Fruit fly (Drosophila melanogaster) whole organism, wandering third instar larva: Measurements from ENCODE around the gene Mes2.

ENCODE experiments used
- Abd-B ChIP-seq: fragments of >200 bp; optimal IDR thresholded peaks from 2 replicates; lab custom pipeline; 2017; ENCODE audit warnings: missing biosample characterization, missing genetic modification characterization
- CG32264 ChIP-seq: fragments of 200-800 bp; sonication (Bioruptor generic); optimal IDR thresholded peaks from 2 replicates; lab custom pipeline; 2016; ENCODE audit warnings: missing biosample characterization, missing genetic modification characterization
- CG9705 ChIP-seq: fragments of 200-800 bp; sonication (Bioruptor generic); optimal IDR thresholded peaks from 2 replicates; lab custom pipeline; 2018; ENCODE audit warnings: missing biosample characterization, mild to moderate bottlenecking, missing genetic modification characterization
- CrebA ChIP-seq: fragments of 200-800 bp; sonication (Bioruptor generic); optimal IDR thresholded peaks from 2 replicates; lab custom pipeline; 2016; ENCODE audit warnings: missing biosample characterization, mild to moderate bottlenecking, missing genetic modification characterization, borderline replicate concordance
- Dfd ChIP-seq: fragments of >200 bp; optimal IDR thresholded peaks from 2 replicates; lab custom pipeline; 2017; ENCODE audit warnings: missing biosample characterization, missing genetic modification characterization
- Dif ChIP-seq: fragments of 200-275, 200-300 bp; sonication (Bioruptor generic); optimal IDR thresholded peaks from 2 replicates; lab custom pipeline; 2018; ENCODE audit warnings: missing biosample characterization, missing genetic modification characterization; ENCODE audit not compliant: partially characterized antibody
- GATAd ChIP-seq: sonication (Bioruptor generic); optimal IDR thresholded peaks from 2 replicates; lab custom pipeline; 2016; ENCODE audit warnings: missing biosample characterization, missing genetic modification characterization
- Hnf4 ChIP-seq: fragments of 200-800 bp; sonication (Bioruptor generic); optimal IDR thresholded peaks from 2 replicates; lab custom pipeline; 2016; ENCODE audit warnings: missing biosample characterization, mild to moderate bottlenecking, missing genetic modification characterization
- Hr83 ChIP-seq: fragments of 200-300 bp; sonication (Bioruptor generic); optimal IDR thresholded peaks from 2 replicates; lab custom pipeline; 2016; ENCODE audit warnings: missing biosample characterization, mild to moderate bottlenecking, missing genetic modification characterization, moderate library complexity; ENCODE audit not compliant: poor library complexity, severe bottlenecking
- Jra ChIP-seq: sonication (Bioruptor generic); optimal IDR thresholded peaks from 2 replicates; lab custom pipeline; 2016; ENCODE audit warnings: missing biosample characterization, missing genetic modification characterization
- Mio ChIP-seq: sonication (Bioruptor generic); optimal IDR thresholded peaks from 2 replicates; lab custom pipeline; 2016; ENCODE audit warnings: missing biosample characterization, missing genetic modification characterization
- Myc ChIP-seq: fragments of >200 bp; optimal IDR thresholded peaks from 2 replicates; lab custom pipeline; 2017
- N ChIP-seq: fragments of >200 bp; optimal IDR thresholded peaks from 2 replicates; lab custom pipeline; 2018; ENCODE audit warnings: missing biosample characterization, missing external identifiers, missing genetic modification characterization
- OdsH ChIP-seq: fragments of 200-800 bp; sonication (Bioruptor generic); optimal IDR thresholded peaks from 2 replicates; lab custom pipeline; 2016; ENCODE audit warnings: missing biosample characterization, mild to moderate bottlenecking, missing genetic modification characterization
- Rel ChIP-seq, 2 experiments: fragments of 200-800 bp; sonication (Bioruptor generic) in 1 of 2; optimal IDR thresholded peaks; 2 replicates in 1 of 2; 3 replicates in 1 of 2; lab custom pipeline; 2016 to 2019; ENCODE audit warnings: mild to moderate bottlenecking in 2 of 2, missing biosample characterization in 2 of 2, missing genetic modification characterization in 2 of 2, moderate library complexity in 1 of 2
- br ChIP-seq: fragments of 200-800 bp; sonication (Bioruptor generic); optimal IDR thresholded peaks from 2 replicates; lab custom pipeline; 2016; ENCODE audit warnings: missing biosample characterization, missing genetic modification characterization
- brk ChIP-seq: fragments of 200-800 bp; sonication (Bioruptor generic); optimal IDR thresholded peaks from 2 replicates; lab custom pipeline; 2016; ENCODE audit warnings: missing biosample characterization, mild to moderate bottlenecking, missing genetic modification characterization
- dl ChIP-seq, 2 experiments: fragments of 175-275, 200-275 bp in 1 of 2; fragments of 200-275 bp in 1 of 2; sonication (Bioruptor generic); optimal IDR thresholded peaks; lab custom pipeline; 2018; ENCODE audit warnings: mild to moderate bottlenecking in 2 of 2, missing biosample characterization in 2 of 2, missing genetic modification characterization in 2 of 2, moderate library complexity in 2 of 2; ENCODE audit not compliant: partially characterized antibody in 2 of 2, insufficient read depth in 1 of 2
- dmrt93B ChIP-seq: fragments of 200-800 bp; sonication (Bioruptor generic); optimal IDR thresholded peaks from 2 replicates; lab custom pipeline; 2018; ENCODE audit warnings: missing biosample characterization, mild to moderate bottlenecking, missing genetic modification characterization
- dsf ChIP-seq: sonication (Bioruptor generic); optimal IDR thresholded peaks from 2 replicates; lab custom pipeline; 2016; ENCODE audit warnings: missing biosample characterization, missing genetic modification characterization, borderline replicate concordance
- ey ChIP-seq: fragments of 200-800 bp; sonication (Bioruptor generic); optimal IDR thresholded peaks from 2 replicates; lab custom pipeline; 2016; ENCODE audit warnings: missing biosample characterization, missing genetic modification characterization
- foxo ChIP-seq, 2 experiments: fragments of 200-800 bp; sonication (Bioruptor generic); optimal IDR thresholded peaks; 2 replicates in 1 of 2; 3 replicates in 1 of 2; lab custom pipeline; 2016 to 2017; ENCODE audit warnings: missing biosample characterization in 2 of 2, missing genetic modification characterization in 2 of 2
- fru ChIP-seq: fragments of 200-800 bp; sonication (Bioruptor generic); optimal IDR thresholded peaks from 3 replicates; lab custom pipeline; 2016; ENCODE audit warnings: missing biosample characterization, mild to moderate bottlenecking, missing genetic modification characterization
- h ChIP-seq: fragments of 200-800 bp; sonication (Bioruptor generic); optimal IDR thresholded peaks from 3 replicates; lab custom pipeline; 2016; ENCODE audit warnings: missing biosample characterization, mild to moderate bottlenecking, missing genetic modification characterization
- jim ChIP-seq: fragments of 175-275, 200-325 bp; sonication (Bioruptor generic); optimal IDR thresholded peaks from 2 replicates; lab custom pipeline; 2016; ENCODE audit warnings: missing biosample characterization, mild to moderate bottlenecking, missing genetic modification characterization
- lola ChIP-seq: fragments of >200 bp; optimal IDR thresholded peaks from 2 replicates; lab custom pipeline; 2017; ENCODE audit warnings: missing biosample characterization, missing genetic modification characterization
- pan ChIP-seq: fragments of >200 bp; optimal IDR thresholded peaks from 2 replicates; lab custom pipeline; 2017
- psq ChIP-seq: fragments of 200-800 bp; sonication (Bioruptor generic); optimal IDR thresholded peaks from 3 replicates; lab custom pipeline; 2017; ENCODE audit warnings: missing biosample characterization, mild to moderate bottlenecking, missing genetic modification characterization, moderate library complexity
- rgr ChIP-seq: fragments of 200-800 bp; sonication (Bioruptor generic); optimal IDR thresholded peaks from 3 replicates; lab custom pipeline; 2016; ENCODE audit warnings: missing biosample characterization, mild to moderate bottlenecking, missing genetic modification characterization
- sage ChIP-seq: fragments of 200-800 bp; sonication (Bioruptor generic); optimal IDR thresholded peaks from 2 replicates; lab custom pipeline; 2016; ENCODE audit warnings: missing biosample characterization, mild to moderate bottlenecking, missing genetic modification characterization
- sv ChIP-seq: fragments of 200-800 bp; sonication (Bioruptor generic); optimal IDR thresholded peaks from 3 replicates; lab custom pipeline; 2016; ENCODE audit warnings: missing biosample characterization, missing genetic modification characterization
- tai ChIP-seq: sonication (Bioruptor generic); optimal IDR thresholded peaks from 2 replicates; lab custom pipeline; 2016; ENCODE audit warnings: missing biosample characterization, missing genetic modification characterization
- usp ChIP-seq: fragments of >200 bp; optimal IDR thresholded peaks from 2 replicates; lab custom pipeline; 2017; ENCODE audit warnings: missing biosample characterization, missing genetic modification characterization
- woc ChIP-seq: sonication (Bioruptor generic); optimal IDR thresholded peaks from 2 replicates; lab custom pipeline; 2016; ENCODE audit warnings: missing biosample characterization, mild to moderate bottlenecking, missing genetic modification characterization

Gene Mes2

DNA sequence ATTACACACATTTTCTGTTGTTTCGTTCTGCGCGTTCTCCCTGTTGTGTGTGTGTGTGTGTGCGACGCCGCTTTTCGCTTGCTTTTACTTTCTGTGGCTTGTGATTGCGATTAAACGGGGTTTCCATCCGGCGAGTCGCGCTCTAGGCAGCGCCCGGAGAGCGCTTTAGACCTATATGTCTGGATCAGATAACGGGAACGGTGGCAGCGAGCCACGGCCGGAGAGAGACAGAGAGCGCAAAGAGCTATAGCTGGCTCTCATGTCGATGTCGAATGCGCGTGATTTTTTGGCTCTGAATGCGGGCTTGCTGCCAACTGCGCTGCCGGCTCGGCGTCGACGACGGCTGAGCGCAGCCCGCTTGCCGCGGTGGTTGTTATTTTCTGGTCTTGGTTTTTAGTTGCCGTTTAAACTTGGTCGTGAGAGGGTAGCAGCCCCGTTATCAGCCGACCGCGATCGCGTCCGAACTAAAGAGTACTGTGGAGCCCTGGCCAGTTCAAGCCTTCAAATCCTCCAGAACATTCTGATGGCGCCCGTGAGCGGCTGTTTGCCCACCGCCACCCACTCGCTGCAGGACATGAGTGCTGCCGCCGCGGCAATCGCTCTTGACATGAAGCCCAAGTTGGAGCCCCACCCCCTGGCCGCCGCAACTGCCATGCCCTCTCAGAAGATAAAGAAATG, at the start of gene Mes2:
Mes2 (plus strand) TSS at position 394 of the 678 bp plus-strand sequence.
- peak; percentile 52 for TF ChIP-seq Dif (GFP tag; lab: Kevin White, UChicago)
- no peak for TF ChIP-seq lola
- TF ChIP-seq dl (GFP tag; optimal IDR thresholded peaks at IDR 0.05; lab: Kevin White, UChicago; ENCODE audit: insufficient read depth in 1 of 2, partially characterized antibody in 2 of 2), result peak; percentile 27 to 75
- no peak for TF ChIP-seq Rel (GFP tag; optimal IDR thresholded peaks at IDR 0.05; lab: Kevin White, UChicago)
- TF ChIP-seq Rel (tag; optimal IDR thresholded peaks at IDR 0.05; lab: Kevin White, UChicago), result peak; percentile 63
- TF ChIP-seq, all 38 proteins: peak for 3

DNA sequence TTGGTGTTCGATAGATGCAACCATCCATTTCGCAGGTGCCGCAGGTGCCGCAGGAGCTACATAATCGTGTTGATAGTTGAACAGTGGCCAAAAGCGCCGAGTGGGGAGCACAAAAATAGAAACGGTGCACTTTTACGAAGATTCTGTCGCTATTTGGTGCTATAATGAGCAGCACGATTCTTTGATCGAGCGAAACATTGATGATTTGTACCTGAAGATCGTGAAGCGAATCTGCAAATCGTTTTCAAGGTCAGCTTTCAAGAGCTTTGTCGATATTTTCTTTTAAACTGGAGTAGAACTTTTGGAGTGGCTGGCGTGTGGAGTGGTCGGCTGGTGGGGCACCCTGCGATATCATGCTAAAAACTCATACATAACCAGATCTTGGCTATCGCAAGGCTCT, 47.0 kb upstream of the Mes2 start, which contains the start of gene CG11131:
CG11131 (plus strand) TSS at position 301 of the 400 bp plus-strand sequence.
- TF ChIP-seq sv (no peak), h (GFP tag; lab: Kevin White, UChicago) (no peak), Mio (GFP tag; lab: Kevin White, UChicago) (no peak), Hr83 (GFP tag; lab: Kevin White, UChicago) (no peak), Abd-B (no peak), Jra (GFP tag; lab: Kevin White, UChicago) (no peak), Rel (GFP tag; optimal IDR thresholded peaks at IDR 0.05; lab: Kevin White, UChicago) (no peak), Rel (tag; optimal IDR thresholded peaks at IDR 0.05; lab: Kevin White, UChicago) (no peak), Dfd (GFP tag; lab: Kevin White, UChicago) (no peak), tai (GFP tag; lab: Kevin White, UChicago) (no peak), CrebA (GFP tag; lab: Kevin White, UChicago) (no peak), fru (no peak)

DNA sequence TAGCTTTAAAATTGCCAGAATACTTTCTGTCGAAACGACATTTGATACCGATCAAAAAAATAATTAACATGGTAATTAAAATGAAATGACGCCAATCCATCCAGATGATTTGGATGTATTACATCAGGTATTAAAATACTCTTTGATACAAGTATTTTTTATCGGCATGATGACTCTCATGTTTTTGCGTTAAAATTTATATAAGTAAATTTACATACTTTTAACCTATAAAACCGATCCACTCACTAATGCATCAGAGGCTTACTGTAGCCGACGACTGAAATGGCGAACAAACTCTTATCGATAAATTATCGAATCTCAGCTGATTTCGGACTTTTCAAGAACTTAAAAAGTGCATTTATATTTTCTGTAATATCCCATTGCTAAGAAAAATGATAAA, 43.8 kb upstream of the Mes2 start, which contains the start of gene BoYb:
BoYb (plus strand) TSS at position 301 of the 400 bp plus-strand sequence.
- TF ChIP-seq sage (GFP tag; lab: Kevin White, UChicago) (no peak), psq (GFP tag; lab: Kevin White, UChicago) (no peak), ey (GFP tag; lab: Kevin White, UChicago) (no peak), Jra (GFP tag; lab: Kevin White, UChicago) (no peak), GATAd (GFP tag; lab: Kevin White, UChicago) (no peak), br (no peak), dsf (GFP tag; lab: Kevin White, UChicago) (no peak), fru (no peak), sv (no peak), Dfd (GFP tag; lab: Kevin White, UChicago) (no peak), Dif (GFP tag; lab: Kevin White, UChicago) (no peak), Abd-B (no peak), Mio (GFP tag; lab: Kevin White, UChicago) (no peak)

DNA sequence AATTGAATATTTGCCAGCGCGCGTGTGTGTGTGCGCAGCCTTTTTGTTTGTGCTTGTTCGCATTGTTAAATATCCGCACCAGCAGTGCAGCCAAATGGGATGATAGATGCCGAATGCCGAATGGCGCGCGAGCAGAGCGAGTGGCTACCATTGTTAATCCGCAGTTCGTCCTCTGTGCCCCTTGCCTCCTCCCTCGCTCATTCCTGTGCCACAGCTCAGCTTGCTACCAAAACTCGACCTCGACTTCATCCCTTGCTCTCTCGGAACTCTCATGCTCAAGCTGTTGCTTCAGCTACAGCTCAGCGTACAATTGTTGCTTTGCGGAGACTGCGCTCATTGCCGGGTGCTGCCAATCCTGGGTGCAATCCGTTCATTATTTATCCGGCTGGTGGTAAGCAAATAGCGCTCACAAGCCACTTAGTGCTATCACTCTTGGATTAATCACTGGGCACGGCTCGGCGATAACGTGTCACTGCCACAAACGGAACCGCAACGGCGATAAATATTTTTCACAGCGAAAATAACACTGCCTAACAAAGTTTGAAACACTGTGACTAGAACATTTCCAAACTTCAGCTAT, 36.0 kb upstream of the Mes2 start:
- TF ChIP-seq Jra (GFP tag; lab: Kevin White, UChicago), result no peak
- TF ChIP-seq pan (lab: Kevin White, UChicago), result no peak
- TF ChIP-seq CrebA (GFP tag; lab: Kevin White, UChicago), result no peak
- no peak for TF ChIP-seq Abd-B
- TF ChIP-seq dmrt93B (GFP tag; lab: Kevin White, UChicago), result no peak
- no peak for TF ChIP-seq dsf (GFP tag; lab: Kevin White, UChicago)
- TF ChIP-seq fru, result no peak
- TF ChIP-seq jim (GFP tag; lab: Kevin White, UChicago), result no peak
- TF ChIP-seq GATAd (GFP tag; lab: Kevin White, UChicago), result no peak
- TF ChIP-seq N (GFP tag; lab: Kevin White, UChicago), result no peak
- no peak for TF ChIP-seq br
- TF ChIP-seq usp (GFP tag; lab: Kevin White, UChicago), result no peak
- no peak for TF ChIP-seq brk (GFP tag; lab: Kevin White, UChicago)
- TF ChIP-seq, all 38 proteins: peak for 0

DNA sequence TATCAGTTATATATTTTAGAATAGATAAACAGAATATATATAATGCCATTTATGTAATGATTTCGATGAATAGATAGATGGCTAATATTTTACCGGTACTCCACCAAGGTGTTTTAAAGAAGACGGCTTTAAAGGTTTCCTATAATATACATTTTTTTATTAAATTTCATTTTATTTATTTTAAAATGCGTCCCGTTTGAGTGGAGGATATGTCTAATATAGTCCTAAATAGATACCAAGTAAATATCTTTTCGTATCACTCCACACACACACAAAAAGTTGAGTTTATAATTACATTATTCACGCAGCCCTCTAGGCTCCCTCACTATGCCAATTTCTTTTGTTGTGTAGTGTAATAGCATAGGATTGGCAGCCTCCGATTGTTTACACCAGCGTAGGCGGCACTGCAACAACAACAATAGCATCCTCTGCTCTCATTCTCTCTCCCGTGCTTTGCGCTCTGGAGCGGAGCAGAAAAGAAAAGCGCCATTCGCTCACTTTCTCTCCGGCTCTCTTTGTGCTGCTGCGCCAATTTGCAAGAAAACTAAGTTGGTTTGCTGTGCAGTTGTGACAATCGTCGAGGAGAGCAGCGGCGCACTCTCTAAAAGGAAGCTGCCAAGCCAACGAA, 35.4 kb upstream of the Mes2 start, which contains the start of gene CG12768:
CG12768 (plus strand) TSS at position 578 of the 628 bp plus-strand sequence.
- TF ChIP-seq sv, result no peak
- no peak for TF ChIP-seq CG9705 (GFP tag; lab: Kevin White, UChicago)
- no peak for TF ChIP-seq Abd-B
- no peak for TF ChIP-seq h (GFP tag; lab: Kevin White, UChicago)
- TF ChIP-seq Myc (lab: Kevin White, UChicago), result no peak
- TF ChIP-seq rgr, result no peak
- no peak for TF ChIP-seq Hnf4
- no peak for TF ChIP-seq tai (GFP tag; lab: Kevin White, UChicago)
- no peak for TF ChIP-seq Mio (GFP tag; lab: Kevin White, UChicago)
- TF ChIP-seq pan (lab: Kevin White, UChicago), result no peak
- no peak for TF ChIP-seq br
- no peak for TF ChIP-seq Hr83 (GFP tag; lab: Kevin White, UChicago)
- TF ChIP-seq woc, result no peak
- TF ChIP-seq Dif (GFP tag; lab: Kevin White, UChicago), result peak; percentile 70
- peak; percentile 45 for TF ChIP-seq dmrt93B (GFP tag; lab: Kevin White, UChicago)
- TF ChIP-seq sage (GFP tag; lab: Kevin White, UChicago), result no peak
- no peak for TF ChIP-seq CrebA (GFP tag; lab: Kevin White, UChicago)
- TF ChIP-seq lola, result no peak
- TF ChIP-seq usp (GFP tag; lab: Kevin White, UChicago), result no peak
- TF ChIP-seq foxo (GFP tag; optimal IDR thresholded peaks at IDR 0.05; lab: Kevin White, UChicago), result no peak
- TF ChIP-seq OdsH, result no peak
- no peak for TF ChIP-seq dsf (GFP tag; lab: Kevin White, UChicago)
- TF ChIP-seq CG32264 (GFP tag; lab: Kevin White, UChicago), result no peak
- TF ChIP-seq Jra (GFP tag; lab: Kevin White, UChicago), result no peak
